Worm (Caenorhabditis elegans) whole organism, L2 larva: ENCODE results near the gene vha-1.
A peak's percentile ranks its signal among the peaks of the same experiment; 100 is the strongest.

ENCODE experiments used
- C34F6.9 ChIP-seq: fragments of 150-350 bp; optimal IDR thresholded peaks from 2 replicates; lab custom pipeline; 2014; ENCODE audit warnings: missing biosample characterization, missing genetic modification characterization
- R02D3.7 ChIP-seq: fragments of 150-350 bp; optimal IDR thresholded peaks from 2 replicates; lab custom pipeline; 2014; ENCODE audit warnings: missing biosample characterization, missing genetic modification characterization
- Y55F3AM.14 ChIP-seq: fragments of 200-800 bp; sonication (Bioruptor generic); optimal IDR thresholded peaks from 2 replicates; lab custom pipeline; 2018; ENCODE audit warnings: mild to moderate bottlenecking, missing genetic modification characterization, missing compliant biosample characterization
- ama-1 ChIP-seq: fragments of 150-350 bp; optimal IDR thresholded peaks from 2 replicates; lab custom pipeline; 2018; ENCODE audit warnings: inconsistent platforms
- blmp-1 ChIP-seq: sonication (generic microtip); optimal IDR thresholded peaks from 2 replicates; lab custom pipeline; 2017; ENCODE audit warnings: missing genetic modification characterization, mild to moderate bottlenecking, missing compliant biosample characterization, antibody characterized with exemption, moderate library complexity; ENCODE audit not compliant: insufficient read depth
- ceh-16 ChIP-seq: fragments of 150-350 bp; optimal IDR thresholded peaks from 2 replicates; lab custom pipeline; 2014; ENCODE audit warnings: missing biosample characterization, missing genetic modification characterization
- crh-2 ChIP-seq: sonication (generic microtip); optimal IDR thresholded peaks from 2 replicates; lab custom pipeline; 2017; ENCODE audit warnings: missing biosample characterization, missing genetic modification characterization
- egl-27 ChIP-seq: sonication (generic microtip); optimal IDR thresholded peaks from 3 replicates; lab custom pipeline; 2017; ENCODE audit warnings: missing biosample characterization, missing genetic modification reagents, missing genetic modification characterization
- elt-3 ChIP-seq: sonication (generic microtip); optimal IDR thresholded peaks from 2 replicates; lab custom pipeline; 2017; ENCODE audit warnings: missing biosample characterization, missing genetic modification characterization
- gmeb-1 ChIP-seq: fragments of 150-350 bp; optimal IDR thresholded peaks from 2 replicates; lab custom pipeline; 2014; ENCODE audit warnings: missing biosample characterization, missing genetic modification characterization
- lin-11 ChIP-seq: fragments of 150-350 bp; sonication (generic microtip); optimal IDR thresholded peaks from 2 replicates; lab custom pipeline; 2014; ENCODE audit warnings: missing biosample characterization, missing genetic modification characterization, inconsistent platforms, mixed read lengths
- lin-13 ChIP-seq: fragments of 150-350 bp; optimal IDR thresholded peaks from 2 replicates; lab custom pipeline; 2014; ENCODE audit warnings: missing biosample characterization, missing genetic modification reagents, missing genetic modification characterization
- lsy-2 ChIP-seq, 2 experiments: fragments of 150-350 bp in 1 of 2; sonication (generic microtip) in 1 of 2; optimal IDR thresholded peaks; 2 replicates each; lab custom pipeline; 2014 to 2017; ENCODE audit warnings: missing biosample characterization in 2 of 2, missing genetic modification characterization in 2 of 2
- mbf-1 ChIP-seq: sonication (generic microtip); optimal IDR thresholded peaks from 2 replicates; lab custom pipeline; 2017; ENCODE audit warnings: missing biosample characterization, missing genetic modification characterization
- nhr-10 ChIP-seq: sonication (generic microtip); optimal IDR thresholded peaks from 2 replicates; lab custom pipeline; 2017; ENCODE audit warnings: missing biosample characterization, missing genetic modification characterization
- nhr-12 ChIP-seq: fragments of 150-350 bp; optimal IDR thresholded peaks from 2 replicates; lab custom pipeline; 2014; ENCODE audit warnings: missing biosample characterization, missing genetic modification characterization
- nhr-129 ChIP-seq: fragments of 150-350 bp; optimal IDR thresholded peaks from 2 replicates; lab custom pipeline; 2014; ENCODE audit warnings: missing biosample characterization, missing genetic modification characterization
- nhr-21 ChIP-seq: fragments of 150-350 bp; optimal IDR thresholded peaks from 2 replicates; lab custom pipeline; 2014; ENCODE audit warnings: missing biosample characterization, missing genetic modification characterization
- nhr-23 ChIP-seq: fragments of 150-350 bp; optimal IDR thresholded peaks from 2 replicates; lab custom pipeline; 2014; ENCODE audit warnings: missing biosample characterization, missing genetic modification reagents, missing genetic modification characterization
- nhr-237 ChIP-seq: fragments of 150-350 bp; optimal IDR thresholded peaks from 2 replicates; lab custom pipeline; 2014; ENCODE audit warnings: missing biosample characterization, missing genetic modification characterization
- nhr-25 ChIP-seq: fragments of 150-350 bp; sonication (generic microtip); optimal IDR thresholded peaks from 3 replicates; lab custom pipeline; 2014; ENCODE audit warnings: missing biosample characterization, missing genetic modification characterization
- peb-1 ChIP-seq: fragments of 150-350 bp; optimal IDR thresholded peaks from 2 replicates; lab custom pipeline; 2014; ENCODE audit warnings: missing biosample characterization, missing genetic modification characterization
- sma-3 ChIP-seq: sonication (generic microtip); optimal IDR thresholded peaks from 2 replicates; lab custom pipeline; 2016; ENCODE audit warnings: missing genetic modification reagents, missing genetic modification characterization, missing compliant biosample characterization
- sma-9 ChIP-seq, 2 experiments: fragments of 150-350 bp in 1 of 2; sonication (generic microtip) in 1 of 2; optimal IDR thresholded peaks; 2 replicates each; lab custom pipeline; 2014 to 2016; ENCODE audit warnings: missing genetic modification characterization in 2 of 2, mild to moderate bottlenecking in 1 of 2, missing biosample characterization in 1 of 2, missing compliant biosample characterization in 1 of 2, missing genetic modification reagents in 1 of 2, moderate library complexity in 1 of 2
- snpc-4 ChIP-seq: fragments of 150-350 bp; optimal IDR thresholded peaks from 2 replicates; lab custom pipeline; 2014; ENCODE audit warnings: missing biosample characterization, missing genetic modification characterization
- unc-55 ChIP-seq: fragments of 150-350 bp; sonication (generic microtip); optimal IDR thresholded peaks from 3 replicates; lab custom pipeline; 2014; ENCODE audit warnings: missing biosample characterization, missing genetic modification reagents, missing genetic modification characterization
- unc-62 ChIP-seq: fragments of 150-350 bp; optimal IDR thresholded peaks from 2 replicates; lab custom pipeline; 2014; ENCODE audit warnings: missing biosample characterization, missing genetic modification reagents, missing genetic modification characterization
- zag-1 ChIP-seq: fragments of 150-350 bp; optimal IDR thresholded peaks from 2 replicates; lab custom pipeline; 2014; ENCODE audit warnings: missing biosample characterization, missing genetic modification characterization
- ztf-11 ChIP-seq: sonication (generic microtip); optimal IDR thresholded peaks from 2 replicates; lab custom pipeline; 2017; ENCODE audit warnings: missing biosample characterization, missing genetic modification characterization
- ztf-4 ChIP-seq: fragments of 150-350 bp; optimal IDR thresholded peaks from 2 replicates; lab custom pipeline; 2014; ENCODE audit warnings: missing biosample characterization, missing genetic modification characterization

Gene vha-1

ce11 chrIII:9796448-9796847 lies 15.4 kb downstream of the vha-1 start, which contains the start of gene srxa-10:
TSS of gene srxa-10 (minus strand) at chrIII:9796548.
- TF ChIP-seq egl-27 (no peak), snpc-4 (tag; lab: Kevin White, UChicago) (no peak), lin-11 (tag; lab: Kevin White, UChicago) (no peak), ztf-4 (no peak)

- TF ChIP-seq nhr-129 (tag; lab: Kevin White, UChicago) (peak; percentile 13), Y55F3AM.14 (GFP tag; lab: Kevin White, UChicago) (no peak), lsy-2 (tag; optimal IDR thresholded peaks at IDR 0.05; lab: Kevin White, UChicago) (peak in 1 of 2 experiments; percentile 17), elt-3 (tag; lab: Kevin White, UChicago) (no peak), R02D3.7 (tag; lab: Kevin White, UChicago) (no peak), ama-1 (lab: Kevin White, UChicago) (no peak)
Observed at ce11 chrIII:9798478-9799157, 17.6 kb downstream of the vha-1 start, which contains the start of gene ZK632.2. TSS of gene ZK632.2 (plus strand) at chrIII:9799107.

ce11 chrIII:9802045-9802444 lies 21.0 kb downstream of the vha-1 start:
- TF ChIP-seq zag-1 (tag; lab: Kevin White, UChicago) (no peak), crh-2 (tag; lab: Kevin White, UChicago) (no peak), egl-27 (no peak), ama-1 (lab: Kevin White, UChicago) (no peak), ztf-11 (no peak), C34F6.9 (tag; lab: Kevin White, UChicago) (no peak), ceh-16 (no peak), gmeb-1 (tag; lab: Kevin White, UChicago) (no peak), nhr-23 (no peak), nhr-10 (tag; lab: Kevin White, UChicago) (no peak), R02D3.7 (tag; lab: Kevin White, UChicago) (no peak), peb-1 (tag; lab: Kevin White, UChicago) (no peak), sma-3 (GFP tag; lab: Kevin White, UChicago) (no peak), unc-62 (GFP tag; lab: Kevin White, UChicago) (no peak), blmp-1 (tag; lab: Kevin White, UChicago) (no peak), nhr-237 (tag; lab: Kevin White, UChicago) (no peak)
- TF ChIP-seq, all 48 proteins: peak for 0

ce11 chrIII:9804997-9805610 lies 24.1 kb downstream of the vha-1 start, which contains the start of gene riok-3:
TSS of gene riok-3 (minus strand) at chrIII:9805011.
- peak in 1 of 2 experiments; percentile 19 for TF ChIP-seq lsy-2 (tag; optimal IDR thresholded peaks at IDR 0.05; lab: Kevin White, UChicago)
- peak; percentile 19 for TF ChIP-seq gmeb-1 (tag; lab: Kevin White, UChicago)
- no peak for TF ChIP-seq unc-55 (GFP tag; lab: Kevin White, UChicago)
- no peak for TF ChIP-seq nhr-12
- TF ChIP-seq R02D3.7 (tag; lab: Kevin White, UChicago): no peak
- TF ChIP-seq ztf-4: peak; percentile 46
- peak; percentile 37 for TF ChIP-seq lin-13 (GFP tag; lab: Kevin White, UChicago)
- peak; percentile 26 for TF ChIP-seq nhr-21 (tag; lab: Kevin White, UChicago)
- peak; percentile 96 for TF ChIP-seq nhr-129 (tag; lab: Kevin White, UChicago)
- TF ChIP-seq sma-3 (GFP tag; lab: Kevin White, UChicago): peak; percentile 42

- no peak for TF ChIP-seq mbf-1 (tag; lab: Kevin White, UChicago)
- no peak for TF ChIP-seq unc-62 (GFP tag; lab: Kevin White, UChicago)
- TF ChIP-seq nhr-25: peak; percentile 28
- TF ChIP-seq sma-9 (GFP tag; optimal IDR thresholded peaks at IDR 0.05; lab: Kevin White, UChicago): peak; percentile 56
- no peak for TF ChIP-seq sma-9 (tag; optimal IDR thresholded peaks at IDR 0.05; lab: Kevin White, UChicago)
- TF ChIP-seq nhr-129 (tag; lab: Kevin White, UChicago): peak; percentile 10
- TF ChIP-seq, all 48 proteins: peak for 3
Observed at ce11 chrIII:9806968-9807559, 26.0 kb downstream of the vha-1 start, which contains the start of gene ZK632.4. TSS of gene ZK632.4 (minus strand) at chrIII:9807454.
